Worm (Caenorhabditis elegans) whole organism, young adult: ENCODE measurements around the gene Y49F6B.13.

ENCODE experiments used
- B0019.2 ChIP-seq: fragments of 200-800 bp; sonication (Bioruptor generic); conservative IDR thresholded peaks from 2 replicates; pipeline ENCODE4 v1.3.6; 2022; ENCODE audit warnings: missing genetic modification reagents, missing genetic modification characterization, missing compliant biosample characterization
- B0261.1 ChIP-seq: sonication (generic microtip); optimal IDR thresholded peaks from 2 replicates; lab custom pipeline; 2016; ENCODE audit warnings: mild to moderate bottlenecking, missing genetic modification characterization, moderate library complexity, missing compliant biosample characterization
- F22D6.2 ChIP-seq: sonication (generic microtip); optimal IDR thresholded peaks from 2 replicates; lab custom pipeline; 2016; ENCODE audit warnings: mild to moderate bottlenecking, missing genetic modification characterization, missing compliant biosample characterization
- F49E8.2 ChIP-seq: sonication (generic microtip); optimal IDR thresholded peaks from 3 replicates; lab custom pipeline; 2017; ENCODE audit warnings: missing genetic modification characterization, mild to moderate bottlenecking, missing compliant biosample characterization, antibody characterized with exemption, moderate library complexity; ENCODE audit not compliant: insufficient read depth
- F55B11.4 ChIP-seq: sonication (generic microtip); optimal IDR thresholded peaks from 2 replicates; lab custom pipeline; 2016; ENCODE audit warnings: missing compliant biosample characterization, missing genetic modification characterization, borderline replicate concordance; ENCODE audit not compliant: insufficient read depth
- K11D2.4 ChIP-seq: fragments of 200-800 bp; sonication (Bioruptor generic); IDR thresholded peaks from 2 replicates; pipeline ENCODE4 v1.3.6; 2022; ENCODE audit warnings: missing genetic modification reagents, missing genetic modification characterization, missing compliant biosample characterization
- K12H6.12 ChIP-seq: fragments of 200-800 bp; sonication (Bioruptor generic); optimal IDR thresholded peaks from 2 replicates; lab custom pipeline; 2018; ENCODE audit warnings: mild to moderate bottlenecking, missing genetic modification characterization, missing compliant biosample characterization
- Y56A3A.18 ChIP-seq: fragments of 200-800 bp; sonication (Bioruptor generic); IDR thresholded peaks from 2 replicates; pipeline ENCODE4 v1.3.6; 2022; ENCODE audit warnings: missing genetic modification reagents, missing genetic modification characterization, missing compliant biosample characterization
- Y67H2A.10 ChIP-seq: fragments of 200-800 bp; sonication (Bioruptor generic); conservative IDR thresholded peaks from 2 replicates; pipeline ENCODE4 v1.3.6; 2022; ENCODE audit warnings: missing genetic modification reagents, missing genetic modification characterization, missing compliant biosample characterization
- ZK185.1 ChIP-seq: sonication (generic microtip); optimal IDR thresholded peaks from 2 replicates; lab custom pipeline; 2016; ENCODE audit warnings: mild to moderate bottlenecking, missing genetic modification characterization, missing compliant biosample characterization; ENCODE audit not compliant: poor library complexity, severe bottlenecking
- akir-1 ChIP-seq: fragments of 200-800 bp; sonication (Bioruptor generic); optimal IDR thresholded peaks from 2 replicates; lab custom pipeline; 2018; ENCODE audit warnings: mild to moderate bottlenecking, missing genetic modification characterization, moderate library complexity, missing compliant biosample characterization
- atf-7 ChIP-seq: sonication (generic microtip); optimal IDR thresholded peaks from 2 replicates; lab custom pipeline; 2017; ENCODE audit warnings: mild to moderate bottlenecking, missing genetic modification characterization, missing compliant biosample characterization
- attf-5 ChIP-seq: fragments of 200-800 bp; sonication (Bioruptor generic); optimal IDR thresholded peaks from 2 replicates; lab custom pipeline; 2018; ENCODE audit warnings: mild to moderate bottlenecking, missing genetic modification characterization, missing compliant biosample characterization
- bed-2 ChIP-seq: fragments of 200-800 bp; sonication (Bioruptor generic); IDR thresholded peaks from 2 replicates; pipeline ENCODE4 v1.3.6; 2022; ENCODE audit warnings: missing genetic modification reagents, missing genetic modification characterization, missing compliant biosample characterization
- ceh-27 ChIP-seq: fragments of 200-800 bp; sonication (Bioruptor generic); optimal IDR thresholded peaks from 2 replicates; lab custom pipeline; 2018; ENCODE audit warnings: mild to moderate bottlenecking, missing genetic modification characterization, moderate library complexity, missing compliant biosample characterization
- efl-1 ChIP-seq: fragments of 150-350 bp; optimal IDR thresholded peaks from 2 replicates; lab custom pipeline; 2014; ENCODE audit warnings: missing biosample characterization, missing genetic modification reagents, missing genetic modification characterization
- egl-18 ChIP-seq: fragments of 200-800 bp; sonication (Bioruptor generic); IDR thresholded peaks from 2 replicates; pipeline ENCODE4 v1.3.6; 2022; ENCODE audit warnings: missing genetic modification reagents, missing genetic modification characterization, missing compliant biosample characterization
- egl-44 ChIP-seq: fragments of 200-800 bp; sonication (Bioruptor generic); IDR thresholded peaks from 2 replicates; pipeline ENCODE4 v1.3.6; 2022; ENCODE audit warnings: missing genetic modification reagents, missing genetic modification characterization, missing compliant biosample characterization
- fkh-3 ChIP-seq: sonication (generic microtip); optimal IDR thresholded peaks from 2 replicates; lab custom pipeline; 2016; ENCODE audit warnings: mild to moderate bottlenecking, missing genetic modification characterization, missing compliant biosample characterization
- gei-17 ChIP-seq: fragments of 200-800 bp; sonication (Bioruptor generic); optimal IDR thresholded peaks from 2 replicates; lab custom pipeline; 2018; ENCODE audit warnings: mild to moderate bottlenecking, missing genetic modification characterization, missing compliant biosample characterization
- hmg-1.2 ChIP-seq: fragments of 200-800 bp; sonication (Bioruptor generic); IDR thresholded peaks from 2 replicates; pipeline ENCODE4 v1.3.6; 2022; ENCODE audit warnings: missing genetic modification reagents, missing genetic modification characterization, missing compliant biosample characterization
- hmg-20 ChIP-seq: fragments of 200-800 bp; sonication (Bioruptor generic); IDR thresholded peaks from 2 replicates; pipeline ENCODE4 v1.3.6; 2022; ENCODE audit warnings: missing genetic modification reagents, missing genetic modification characterization, missing compliant biosample characterization
- hsf-1 ChIP-seq: fragments of 200-800 bp; sonication (Bioruptor generic); IDR thresholded peaks from 2 replicates; pipeline ENCODE4 v1.3.6; 2022; ENCODE audit warnings: missing genetic modification reagents, missing genetic modification characterization, missing compliant biosample characterization
- lag-1 ChIP-seq: fragments of 200-800 bp; sonication (Bioruptor generic); IDR thresholded peaks from 2 replicates; pipeline ENCODE4 v1.3.6; 2022; ENCODE audit warnings: missing genetic modification reagents, missing genetic modification characterization, missing compliant biosample characterization
- let-526 ChIP-seq: fragments of 200-800 bp; sonication (Bioruptor generic); IDR thresholded peaks from 2 replicates; pipeline ENCODE4 v1.3.6; 2022; ENCODE audit warnings: missing genetic modification reagents, missing genetic modification characterization, missing compliant biosample characterization
- let-607 ChIP-seq, 2 experiments: fragments of 200-800 bp in 1 of 2; sonication (Bioruptor generic) in 1 of 2; sonication (generic microtip) in 1 of 2; optimal IDR thresholded peaks; 2 replicates each; lab custom pipeline; 2016 to 2018; ENCODE audit warnings: mild to moderate bottlenecking in 2 of 2, missing compliant biosample characterization in 2 of 2, missing genetic modification characterization in 2 of 2, moderate library complexity in 2 of 2, missing genotype in 1 of 2
- lin-26 ChIP-seq: fragments of 200-800 bp; sonication (Bioruptor generic); IDR thresholded peaks from 2 replicates; pipeline ENCODE4 v1.3.6; 2022; ENCODE audit warnings: missing genetic modification reagents, missing genetic modification characterization, missing compliant biosample characterization
- lir-1 ChIP-seq: fragments of 200-800 bp; sonication (Bioruptor generic); conservative IDR thresholded peaks from 2 replicates; pipeline ENCODE4 v1.3.6; 2022; ENCODE audit warnings: missing genetic modification reagents, missing genetic modification characterization, missing compliant biosample characterization
- lsl-1 ChIP-seq: fragments of 200-800 bp; sonication (Bioruptor generic); optimal IDR thresholded peaks from 2 replicates; lab custom pipeline; 2018; ENCODE audit warnings: mild to moderate bottlenecking, missing genetic modification characterization, moderate library complexity, missing compliant biosample characterization
- nhr-27 ChIP-seq: fragments of 200-800 bp; sonication (Bioruptor generic); optimal IDR thresholded peaks from 2 replicates; lab custom pipeline; 2018; ENCODE audit warnings: mild to moderate bottlenecking, missing genetic modification characterization, moderate library complexity, missing compliant biosample characterization
- nhr-90 ChIP-seq: sonication (generic microtip); optimal IDR thresholded peaks from 2 replicates; lab custom pipeline; 2016; ENCODE audit warnings: missing genotype, mild to moderate bottlenecking, missing genetic modification characterization, missing compliant biosample characterization
- pbrm-1 ChIP-seq: fragments of 200-800 bp; sonication (Bioruptor generic); IDR thresholded peaks from 2 replicates; pipeline ENCODE4 v1.3.6; 2022; ENCODE audit warnings: missing genetic modification reagents, missing genetic modification characterization, missing compliant biosample characterization
- rec-8 ChIP-seq, 2 experiments: sonication (generic microtip); optimal IDR thresholded peaks; 2 replicates each; lab custom pipeline; 2016; ENCODE audit warnings: mild to moderate bottlenecking in 2 of 2, missing genetic modification characterization in 2 of 2, missing genetic modification reagents in 2 of 2, missing genotype in 2 of 2, missing biosample characterization in 1 of 2, missing compliant biosample characterization in 1 of 2, moderate library complexity in 1 of 2
- snpc-1.1 ChIP-seq: sonication (generic microtip); optimal IDR thresholded peaks from 2 replicates; lab custom pipeline; 2017; ENCODE audit warnings: missing genetic modification characterization, mild to moderate bottlenecking, missing compliant biosample characterization, antibody characterized with exemption, moderate library complexity, missing genotype, missing genetic modification reagents; ENCODE audit not compliant: insufficient read depth
- snpc-3.4 ChIP-seq: sonication (generic microtip); optimal IDR thresholded peaks from 2 replicates; lab custom pipeline; 2017; ENCODE audit warnings: missing genetic modification characterization, mild to moderate bottlenecking, missing compliant biosample characterization, antibody characterized with exemption, moderate library complexity, missing genotype, missing genetic modification reagents
- snpc-4 ChIP-seq, 5 experiments: fragments of 150-350 bp in 1 of 5; sonication (generic microtip) in 4 of 5; optimal IDR thresholded peaks; 2 replicates each; lab custom pipeline; 2014 to 2018; ENCODE audit warnings: missing genetic modification characterization in 5 of 5, missing biosample characterization in 3 of 5, antibody characterized with exemption in 2 of 5, mild to moderate bottlenecking in 2 of 5, missing compliant biosample characterization in 2 of 5, missing genotype in 2 of 5, moderate library complexity in 2 of 5, missing genetic modification reagents in 1 of 5
- tbp1 ChIP-seq: fragments of 200-800 bp; sonication (Bioruptor generic); optimal IDR thresholded peaks from 2 replicates; lab custom pipeline; 2018; ENCODE audit warnings: mild to moderate bottlenecking, missing genetic modification characterization, missing compliant biosample characterization
- zfh-2 ChIP-seq: fragments of 200-800 bp; sonication (Bioruptor generic); conservative IDR thresholded peaks from 2 replicates; pipeline ENCODE4 v1.3.6; 2022; ENCODE audit warnings: missing genetic modification reagents, missing genetic modification characterization, missing compliant biosample characterization
- ztf-18 ChIP-seq: sonication (generic microtip); optimal IDR thresholded peaks from 2 replicates; lab custom pipeline; 2016; ENCODE audit warnings: missing genotype, mild to moderate bottlenecking, missing genetic modification characterization, missing compliant biosample characterization
- ztf-25 ChIP-seq: fragments of 200-800 bp; sonication (Bioruptor generic); IDR thresholded peaks from 2 replicates; pipeline ENCODE4 v1.3.6; 2022; ENCODE audit warnings: missing genetic modification reagents, missing genetic modification characterization, missing compliant biosample characterization
- ztf-3 ChIP-seq: fragments of 200-800 bp; sonication (Bioruptor generic); optimal IDR thresholded peaks from 2 replicates; lab custom pipeline; 2018; ENCODE audit warnings: mild to moderate bottlenecking, missing genetic modification characterization, missing compliant biosample characterization

Y49F6B.13 gene

ce11 chrII:3482231-3482630, 10.7 kb upstream of the Y49F6B.13 start, which contains the start of gene smu-2 (continued):
- TF ChIP-seq ztf-25 (0 out of 2 replicates have a peak, but pooled peaks have one; percentile 32), Y67H2A.10 (GFP tag; lab: Robert Waterston, UW) (no peak), K11D2.4 (GFP tag; lab: Robert Waterston, UW) (no peak), ceh-27 (GFP tag; lab: Kevin White, UChicago) (peak; percentile 72), F22D6.2 (tag; lab: Kevin White, UChicago) (no peak), lin-26 (GFP tag; lab: Robert Waterston, UW) (0 out of 2 replicates have a peak, but pooled peaks have one; percentile 34), lsl-1 (peak; percentile 50), nhr-27 (tag; lab: Kevin White, UChicago) (no peak), ztf-3 (no peak), rec-8 (tag; optimal IDR thresholded peaks at IDR 0.05; lab: Kevin White, UChicago) (peak; percentile 14 to 34), ztf-18 (tag; lab: Kevin White, UChicago) (peak; percentile 13), efl-1 (GFP tag; lab: Kevin White, UChicago) (peak; percentile 11), atf-7 (no peak), Y56A3A.18 (no peak), let-526 (GFP tag; lab: Robert Waterston, UW) (0 out of 2 replicates have a peak, but pooled peaks have one; percentile 42), K12H6.12 (peak; percentile 35), pbrm-1 (GFP tag; lab: Robert Waterston, UW) (no peak), hmg-1.2 (peak; percentile 49; the same call in 1 of the 2 replicates), let-607 (tag; optimal IDR thresholded peaks at IDR 0.05; lab: Kevin White, UChicago) (peak in 1 of 2 experiments; percentile 18), hsf-1 (no peak), B0019.2 (GFP tag; lab: Robert Waterston, UW) (no peak), attf-5 (GFP tag; lab: Kevin White, UChicago) (peak; percentile 80), lag-1 (GFP tag; lab: Robert Waterston, UW) (no peak), F49E8.2 (tag; lab: Kevin White, UChicago) (peak; percentile 1), tbp1 (peak; percentile 44), snpc-4 (GFP tag; optimal IDR thresholded peaks at IDR 0.05; lab: Kevin White, UChicago) (no peak), snpc-4 (tag; optimal IDR thresholded peaks at IDR 0.05; lab: Kevin White, UChicago) (peak in 1 of 4 experiments; percentile 23)

- TF ChIP-seq lir-1 (GFP tag; lab: Robert Waterston, UW), result no peak
- no peak for TF ChIP-seq egl-18 (GFP tag; lab: Robert Waterston, UW)
- TF ChIP-seq snpc-3.4, result no peak
- TF ChIP-seq attf-5 (GFP tag; lab: Kevin White, UChicago), result no peak
- TF ChIP-seq nhr-90 (tag; lab: Kevin White, UChicago), result no peak
- no peak for TF ChIP-seq K12H6.12
- TF ChIP-seq ZK185.1 (tag; lab: Kevin White, UChicago), result no peak
- TF ChIP-seq lin-26 (GFP tag; lab: Robert Waterston, UW), result no peak
- TF ChIP-seq hmg-1.2, result no peak
- TF ChIP-seq akir-1 (GFP tag; lab: Kevin White, UChicago), result no peak
- no peak for TF ChIP-seq F22D6.2 (tag; lab: Kevin White, UChicago)
- no peak for TF ChIP-seq snpc-1.1 (tag; lab: Kevin White, UChicago)
- TF ChIP-seq bed-2 (GFP tag; lab: Robert Waterston, UW), result no peak
- TF ChIP-seq B0261.1, result no peak
- TF ChIP-seq fkh-3 (tag; lab: Kevin White, UChicago), result no peak
- TF ChIP-seq zfh-2 (GFP tag; lab: Robert Waterston, UW), result no peak
- no peak for TF ChIP-seq gei-17 (GFP tag; lab: Kevin White, UChicago)
- TF ChIP-seq F55B11.4 (tag; lab: Kevin White, UChicago), result no peak
- TF ChIP-seq hmg-20 (GFP tag; lab: Robert Waterston, UW), result no peak
- no peak for TF ChIP-seq egl-44 (GFP tag; lab: Robert Waterston, UW)
Measured at ce11 chrII:3481584-3481983, 10.1 kb upstream of the Y49F6B.13 start, which contains the start of gene Y49F6B.8. Y49F6B.8 (minus strand) TSS chrII:3481684.
